Fruit fly (Drosophila melanogaster): Measurements from ENCODE around the gene Nrx-1.

Gene Nrx-1

DNA sequence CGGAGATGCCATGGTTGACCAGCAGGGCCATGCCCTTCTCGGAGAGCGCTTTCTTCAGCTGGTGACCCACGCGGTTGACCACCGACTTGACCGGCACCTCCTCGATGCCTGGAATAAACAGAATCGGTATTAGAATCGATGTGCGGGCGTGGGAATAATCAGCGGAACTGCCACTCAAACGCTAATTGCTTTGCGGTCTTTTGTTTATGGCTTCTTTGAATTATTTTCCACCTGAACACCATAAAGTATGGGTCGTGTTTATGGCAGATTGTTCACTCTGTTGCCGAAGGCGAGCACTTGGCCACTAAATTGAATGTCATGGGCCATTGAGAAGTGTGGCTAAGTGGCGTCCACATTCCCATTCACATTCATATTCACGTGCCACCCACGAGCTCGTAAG is 53.7 kb downstream of the Nrx-1 start (continued):
- no peak for TF ChIP-seq nerfin-1 (tag; optimal IDR thresholded peaks at IDR 0.05)
- TF ChIP-seq E2f1 (GFP tag; IDR thresholded peaks at IDR 0.05): no peak
- no peak for TF ChIP-seq unpg (GFP tag; optimal IDR thresholded peaks at IDR 0.05)
- TF ChIP-seq CG1602 (GFP tag; optimal IDR thresholded peaks at IDR 0.05): no peak
- no peak for TF ChIP-seq HLHmδ (GFP tag; optimal IDR thresholded peaks at IDR 0.05)
- no peak for TF ChIP-seq gem (tag; optimal IDR thresholded peaks at IDR 0.05)
- no peak for TF ChIP-seq bsh (GFP tag; optimal IDR thresholded peaks at IDR 0.05)

DNA sequence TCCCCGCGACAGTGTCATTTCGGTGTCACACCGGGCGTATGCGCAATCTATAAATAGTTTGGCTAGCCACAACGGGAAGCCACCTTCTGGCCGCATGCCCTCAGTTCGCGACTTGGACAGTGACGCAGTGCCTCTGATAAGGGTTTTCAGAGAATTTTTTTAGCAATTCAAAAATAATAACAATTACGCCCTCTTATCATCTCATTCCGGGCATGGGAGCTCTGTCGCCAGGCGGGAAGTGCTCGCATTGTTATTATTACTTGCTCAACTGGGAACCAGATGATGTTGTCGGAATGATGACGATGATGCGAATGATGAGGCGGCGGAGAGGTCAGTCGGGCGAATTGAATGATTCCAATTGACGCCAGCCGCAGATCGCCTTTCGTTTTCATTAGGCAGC is 54.5 kb downstream of the Nrx-1 start:
- no peak for TF ChIP-seq ind (GFP tag; optimal IDR thresholded peaks at IDR 0.05)
- TF ChIP-seq exex (tag; optimal IDR thresholded peaks at IDR 0.05): peak; percentile 74
- TF ChIP-seq Atf6 (GFP tag; IDR thresholded peaks at IDR 0.05): no peak
- no peak for TF ChIP-seq CG6791 (GFP tag; IDR thresholded peaks at IDR 0.05; ENCODE audit: partially characterized antibody)
- no peak for TF ChIP-seq NC2β (GFP tag; optimal IDR thresholded peaks at IDR 0.05)
- no peak for TF ChIP-seq CG1832 (GFP tag; optimal IDR thresholded peaks at IDR 0.05)
- TF ChIP-seq ara (GFP tag; IDR thresholded peaks at IDR 0.05): no peak
- TF ChIP-seq BEAF-32 (GFP tag; optimal IDR thresholded peaks at IDR 0.05): no peak
- TF ChIP-seq chinmo (GFP tag; IDR thresholded peaks at IDR 0.05; ENCODE audit: partially characterized antibody): 0 out of 4 replicates have a peak, but pooled peaks have one; percentile 51
- peak; percentile 70 for TF ChIP-seq sug (tag; optimal IDR thresholded peaks at IDR 0.05)
- no peak for TF ChIP-seq unpg (GFP tag; optimal IDR thresholded peaks at IDR 0.05)
- no peak for TF ChIP-seq hkb (optimal IDR thresholded peaks at IDR 0.05)
- no peak for TF ChIP-seq hkb (GFP tag; IDR thresholded peaks at IDR 0.05)
- TF ChIP-seq sd (tag; optimal IDR thresholded peaks at IDR 0.05): peak; percentile 17
- no peak for TF ChIP-seq Lim3 (GFP tag; IDR thresholded peaks at IDR 0.05)
- peak; percentile 66 for TF ChIP-seq CG10543 (GFP tag; optimal IDR thresholded peaks at IDR 0.05)
- peak; percentile 4 for TF ChIP-seq CG12769 (tag; optimal IDR thresholded peaks at IDR 0.05)
- no peak for TF ChIP-seq esg (GFP tag; conservative IDR thresholded peaks at IDR 0.05)
- peak; percentile 27 for TF ChIP-seq ERR (GFP tag; optimal IDR thresholded peaks at IDR 0.05)
- TF ChIP-seq Optix (GFP tag; IDR thresholded peaks at IDR 0.05): no peak
- TF ChIP-seq Med (GFP tag): peak; percentile 10
- TF ChIP-seq Hey (tag; optimal IDR thresholded peaks at IDR 0.05): peak; percentile 26
- no peak for TF ChIP-seq CG17829 (tag; optimal IDR thresholded peaks at IDR 0.05)
- TF ChIP-seq HLHmδ (GFP tag; optimal IDR thresholded peaks at IDR 0.05): no peak
- TF ChIP-seq CG34376 (GFP tag; optimal IDR thresholded peaks at IDR 0.05): peak; percentile 80
- TF ChIP-seq Side (GFP tag; optimal IDR thresholded peaks at IDR 0.05): no peak
- TF ChIP-seq Pdp1 (GFP tag; optimal IDR thresholded peaks at IDR 0.05): peak in 1 of 2 experiments; percentile 8

DNA sequence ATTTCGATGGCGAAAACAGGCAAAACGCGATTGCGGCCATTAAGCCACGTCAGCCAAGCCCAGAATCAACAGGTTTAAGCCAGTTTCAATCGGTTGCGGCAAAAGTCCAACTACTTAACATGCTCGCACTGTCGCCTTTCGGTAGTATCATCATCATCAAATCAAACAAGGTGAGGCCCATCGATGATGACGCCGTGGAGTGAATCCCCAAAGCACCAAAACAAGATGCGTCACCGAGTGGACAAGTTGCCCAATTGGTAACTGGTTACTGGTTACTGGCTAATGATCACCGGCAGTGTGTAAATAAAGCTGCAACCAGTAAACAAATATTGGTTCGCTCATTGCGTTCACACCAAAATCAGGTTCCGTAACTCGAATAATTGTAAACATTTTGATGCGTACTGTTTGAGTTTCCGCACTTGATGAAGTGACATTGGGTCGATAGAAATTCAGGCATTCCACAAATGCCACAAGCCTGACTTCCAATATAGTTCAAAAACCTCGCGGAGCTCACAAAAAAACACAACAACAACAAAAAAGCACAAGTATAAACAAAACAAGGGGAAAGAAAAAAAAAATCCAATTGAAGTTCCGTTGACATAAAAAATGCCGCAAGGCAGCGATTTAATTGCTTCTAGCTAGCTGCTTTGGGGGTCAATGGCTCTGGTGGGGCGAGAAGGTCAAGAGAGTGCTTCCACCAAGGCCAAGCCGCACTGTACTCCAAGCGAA is 56.2 kb downstream of the Nrx-1 start:
- TF ChIP-seq cg (GFP tag; optimal IDR thresholded peaks at IDR 0.05) (no peak), CG7556 (GFP tag; optimal IDR thresholded peaks at IDR 0.05) (peak; percentile 55), CG1602 (GFP tag; optimal IDR thresholded peaks at IDR 0.05) (peak; percentile 3), CG15696 (tag; optimal IDR thresholded peaks at IDR 0.05) (peak; percentile 20), CG2202 (tag; optimal IDR thresholded peaks at IDR 0.05) (peak; percentile 74), CG1792 (GFP tag; optimal IDR thresholded peaks at IDR 0.05) (peak; percentile 2), CG12219 (GFP tag; optimal IDR thresholded peaks at IDR 0.05) (peak; percentile 64), Fer2 (tag; optimal IDR thresholded peaks at IDR 0.05) (peak; percentile 36), ATbp (GFP tag; optimal IDR thresholded peaks at IDR 0.05) (peak; percentile 95), CG5953 (GFP tag; IDR thresholded peaks at IDR 0.05) (peak; percentile 64; the same call in 1 of the 2 replicates), Atf6 (GFP tag; IDR thresholded peaks at IDR 0.05) (peak; percentile 5; the same call in 1 of the 2 replicates), CG17612 (GFP tag; IDR thresholded peaks at IDR 0.05) (no peak), CG12104 (GFP tag; optimal IDR thresholded peaks at IDR 0.05) (peak; percentile 14), H2.0 (GFP tag; IDR thresholded peaks at IDR 0.05) (0 out of 2 replicates have a peak, but pooled peaks have one; percentile 17), CoRest (tag; optimal IDR thresholded peaks at IDR 0.05) (peak; percentile 28), PHDP (tag; optimal IDR thresholded peaks at IDR 0.05) (peak; percentile 71), CG18262 (tag; optimal IDR thresholded peaks at IDR 0.05) (peak; percentile 42)

Data from whole organism, embryonic.